Worm (Caenorhabditis elegans): ENCODE measurements around the gene C29A12.6.

DNA sequence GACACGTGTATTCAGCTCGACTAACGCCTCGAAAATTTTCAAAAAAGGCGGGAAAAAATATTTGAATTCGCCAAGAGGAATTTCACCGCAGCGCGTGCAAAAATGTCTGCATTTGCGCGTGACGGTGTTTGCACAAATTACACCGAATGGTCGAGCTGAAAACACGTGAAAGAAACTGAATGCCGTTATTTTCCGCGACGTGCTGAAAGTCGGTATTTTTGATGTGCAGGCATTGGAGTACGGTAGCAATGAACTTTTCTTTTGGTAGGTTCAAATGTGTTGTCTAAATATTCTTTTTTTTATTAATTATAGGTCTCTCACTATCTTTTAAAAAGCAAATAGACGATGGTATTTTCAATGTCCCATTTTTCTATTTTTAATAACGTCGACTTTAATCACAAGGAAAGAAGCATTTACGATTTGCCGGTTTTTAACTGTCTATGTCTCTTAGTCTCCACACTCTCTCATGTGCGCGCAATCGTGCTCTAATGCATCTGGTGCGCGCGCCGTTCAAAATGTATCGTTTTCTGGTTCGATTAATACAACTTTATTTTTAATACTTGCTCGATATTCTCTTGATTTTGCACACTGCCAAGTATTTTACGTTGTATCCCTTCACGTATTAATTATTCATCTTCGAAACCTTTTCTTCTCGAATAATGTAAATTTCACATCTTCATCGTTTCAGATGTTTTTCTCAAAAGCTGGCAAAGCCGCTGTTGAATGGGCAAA is 33.4 kb upstream of the C29A12.6 start, which contains the start of the genes C29A12.1 and lig-1:
- TF ChIP-seq him-1 (tag; optimal IDR thresholded peaks at IDR 0.05) (no peak), dao-5 (tag; optimal IDR thresholded peaks at IDR 0.05) (no peak)
